Worm (Caenorhabditis elegans) whole organism, early embryonic: Measurements from ENCODE around the gene M04B2.2.

Experiments used
- ama-1 ChIP-seq: fragments of 150-350 bp; optimal IDR thresholded peaks from 2 replicates; lab custom pipeline; 2014
- ceh-36 ChIP-seq: sonication (generic microtip); optimal IDR thresholded peaks from 2 replicates; lab custom pipeline; 2016; ENCODE audit warnings: missing genetic modification characterization, inconsistent platforms, missing compliant biosample characterization
- flt-1 ChIP-seq: fragments of 200-800 bp; sonication (Bioruptor generic); IDR thresholded peaks from 2 replicates; pipeline ENCODE4 v1.3.6; 2022; ENCODE audit warnings: missing genetic modification characterization, missing compliant biosample characterization
- pes-1 ChIP-seq: fragments of 200-800 bp; sonication (Bioruptor generic); IDR thresholded peaks from 2 replicates; pipeline ENCODE4 v1.3.6; 2022; ENCODE audit warnings: missing genetic modification reagents, missing genetic modification characterization, missing compliant biosample characterization
- sea-1 ChIP-seq: fragments of 200-800 bp; sonication (Bioruptor generic); conservative IDR thresholded peaks from 2 replicates; pipeline ENCODE4 v1.3.6; 2022; ENCODE audit warnings: missing genetic modification characterization, missing compliant biosample characterization

DNA sequence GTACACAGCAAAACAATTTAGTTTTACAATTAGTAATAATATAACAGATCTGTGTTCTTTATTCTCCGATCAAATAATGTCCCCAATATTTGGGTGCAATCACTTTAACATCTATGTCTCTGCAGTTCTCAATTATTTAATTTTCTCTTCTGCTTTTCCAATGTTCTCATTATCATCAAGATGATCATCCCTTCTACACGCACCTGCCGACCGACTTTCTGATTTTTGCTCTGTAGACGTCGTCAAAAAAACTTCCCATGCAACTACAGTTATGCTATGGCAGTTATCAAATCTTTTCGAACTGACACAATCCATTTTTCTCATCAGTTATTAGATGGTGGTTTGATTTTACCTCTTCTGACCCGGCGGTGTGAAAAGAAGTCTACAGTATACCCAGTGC is 24.2 kb upstream of the M04B2.2 start:
- no peak for TF ChIP-seq flt-1 (GFP tag; lab: Robert Waterston, UW)
- no peak for TF ChIP-seq pes-1 (GFP tag; lab: Robert Waterston, UW)
- TF ChIP-seq ama-1 (lab: Kevin White, UChicago), result no peak
- no peak for TF ChIP-seq sea-1 (GFP tag; lab: Robert Waterston, UW)
- TF ChIP-seq ceh-36 (tag; lab: Kevin White, UChicago), result no peak
